Worm (Caenorhabditis elegans) whole organism, early embryonic: ENCODE data around the gene C49H3.12.
A peak's percentile ranks its signal among the peaks of the same experiment; 100 is the strongest.

Source experiments
- B0310.2 ChIP-seq: sonication (generic microtip); optimal IDR thresholded peaks from 2 replicates; lab custom pipeline; 2016; ENCODE audit warnings: mild to moderate bottlenecking, missing genetic modification characterization, missing compliant biosample characterization
- F13C5.2 ChIP-seq: sonication (generic microtip); optimal IDR thresholded peaks from 2 replicates; lab custom pipeline; 2017; ENCODE audit warnings: mild to moderate bottlenecking, missing genetic modification characterization, inconsistent platforms, missing compliant biosample characterization
- aly-1 ChIP-seq: sonication (generic microtip); optimal IDR thresholded peaks from 2 replicates; lab custom pipeline; 2016; ENCODE audit warnings: missing genetic modification characterization, missing compliant biosample characterization
- ama-1 ChIP-seq: fragments of 150-350 bp; optimal IDR thresholded peaks from 2 replicates; lab custom pipeline; 2014
- ceh-13 ChIP-seq: fragments of 200-800 bp; sonication (Bioruptor generic); optimal IDR thresholded peaks from 2 replicates; lab custom pipeline; 2018; ENCODE audit warnings: mild to moderate bottlenecking, missing genetic modification characterization, missing compliant biosample characterization
- ceh-36 ChIP-seq: sonication (generic microtip); optimal IDR thresholded peaks from 2 replicates; lab custom pipeline; 2016; ENCODE audit warnings: missing genetic modification characterization, inconsistent platforms, missing compliant biosample characterization
- ets-7 ChIP-seq: sonication (generic microtip); optimal IDR thresholded peaks from 2 replicates; lab custom pipeline; 2016; ENCODE audit warnings: missing genotype, missing genetic modification characterization, missing compliant biosample characterization
- flt-1 ChIP-seq: fragments of 200-800 bp; sonication (Bioruptor generic); IDR thresholded peaks from 2 replicates; pipeline ENCODE4 v1.3.6; 2022; ENCODE audit warnings: missing genetic modification characterization, missing compliant biosample characterization
- hmbx-1 ChIP-seq: sonication (generic microtip); optimal IDR thresholded peaks from 2 replicates; lab custom pipeline; 2016; ENCODE audit warnings: mild to moderate bottlenecking, missing genetic modification characterization, missing compliant biosample characterization
- hmg-4 ChIP-seq: fragments of 200-800 bp; sonication (Bioruptor generic); optimal IDR thresholded peaks from 2 replicates; lab custom pipeline; 2018; ENCODE audit warnings: mild to moderate bottlenecking, missing genetic modification characterization, missing compliant biosample characterization
- hnd-1 ChIP-seq: sonication (generic microtip); optimal IDR thresholded peaks from 2 replicates; lab custom pipeline; 2016; ENCODE audit warnings: missing genetic modification characterization, missing compliant biosample characterization
- pes-1 ChIP-seq: fragments of 200-800 bp; sonication (Bioruptor generic); IDR thresholded peaks from 2 replicates; pipeline ENCODE4 v1.3.6; 2022; ENCODE audit warnings: missing genetic modification reagents, missing genetic modification characterization, missing compliant biosample characterization
- scrt-1 ChIP-seq: fragments of 200-800 bp; sonication (Bioruptor generic); IDR thresholded peaks from 2 replicates; pipeline ENCODE4 v1.3.6; 2022; ENCODE audit warnings: missing genetic modification characterization, missing compliant biosample characterization
- sea-1 ChIP-seq: fragments of 200-800 bp; sonication (Bioruptor generic); conservative IDR thresholded peaks from 2 replicates; pipeline ENCODE4 v1.3.6; 2022; ENCODE audit warnings: missing genetic modification characterization, missing compliant biosample characterization
- tbx-11 ChIP-seq: fragments of 200-800 bp; sonication (Bioruptor generic); IDR thresholded peaks from 2 replicates; pipeline ENCODE4 v1.3.6; 2022; ENCODE audit warnings: missing genetic modification characterization, missing compliant biosample characterization
- tbx-37 ChIP-seq: fragments of 200-800 bp; sonication (Bioruptor generic); conservative IDR thresholded peaks from 2 replicates; pipeline ENCODE4 v1.3.6; 2022; ENCODE audit warnings: missing genetic modification reagents, missing genetic modification characterization, missing compliant biosample characterization
- tra-4 ChIP-seq: sonication (generic microtip); optimal IDR thresholded peaks from 2 replicates; lab custom pipeline; 2017; ENCODE audit warnings: missing genetic modification characterization, missing compliant biosample characterization

Gene C49H3.12

ce11 chrIV:7917881-7918280 lies 9.2 kb downstream of the C49H3.12 start:
- TF ChIP-seq F13C5.2 (tag; lab: Kevin White, UChicago) (no peak), ets-7 (no peak), flt-1 (no peak), B0310.2 (tag; lab: Kevin White, UChicago) (no peak), pes-1 (GFP tag; lab: Robert Waterston, UW) (no peak), hnd-1 (tag; lab: Kevin White, UChicago) (no peak), tbx-37 (GFP tag; lab: Robert Waterston, UW) (no peak), ama-1 (lab: Kevin White, UChicago) (no peak), scrt-1 (GFP tag; lab: Robert Waterston, UW) (no peak)

- TF ChIP-seq hmg-4: no peak
- TF ChIP-seq tra-4 (tag; lab: Kevin White, UChicago): no peak
- TF ChIP-seq ama-1 (lab: Kevin White, UChicago): no peak
- TF ChIP-seq sea-1 (GFP tag; lab: Robert Waterston, UW): no peak
- TF ChIP-seq ceh-13: no peak
- no peak for TF ChIP-seq scrt-1 (GFP tag; lab: Robert Waterston, UW)
- TF ChIP-seq hnd-1 (tag; lab: Kevin White, UChicago): no peak
- no peak for TF ChIP-seq flt-1
- no peak for TF ChIP-seq aly-1 (tag; lab: Kevin White, UChicago)
- TF ChIP-seq ceh-36 (tag; lab: Kevin White, UChicago): no peak
- TF ChIP-seq F13C5.2 (tag; lab: Kevin White, UChicago): no peak
- TF ChIP-seq tbx-11 (GFP tag; lab: Robert Waterston, UW): no peak
- TF ChIP-seq hmbx-1 (tag; lab: Kevin White, UChicago): no peak
These were observed 10.2 kb downstream of the C49H3.12 start for ce11 chrIV:7916907-7917306.

ce11 chrIV:7914991-7915390 lies 12.1 kb downstream of the C49H3.12 start, which contains the start of gene C49H3.4:
TSS of gene C49H3.4 (plus strand) at chrIV:7915291.
- TF ChIP-seq hmg-4 (no peak), scrt-1 (GFP tag; lab: Robert Waterston, UW) (no peak), B0310.2 (tag; lab: Kevin White, UChicago) (no peak), ama-1 (lab: Kevin White, UChicago) (no peak), tra-4 (tag; lab: Kevin White, UChicago) (no peak), aly-1 (tag; lab: Kevin White, UChicago) (no peak), F13C5.2 (tag; lab: Kevin White, UChicago) (no peak), sea-1 (GFP tag; lab: Robert Waterston, UW) (no peak), hnd-1 (tag; lab: Kevin White, UChicago) (no peak), ceh-13 (no peak), flt-1 (no peak), tbx-37 (GFP tag; lab: Robert Waterston, UW) (no peak), ceh-36 (tag; lab: Kevin White, UChicago) (no peak), pes-1 (GFP tag; lab: Robert Waterston, UW) (no peak), ets-7 (no peak), hmbx-1 (tag; lab: Kevin White, UChicago) (no peak), tbx-11 (GFP tag; lab: Robert Waterston, UW) (no peak)

DNA sequence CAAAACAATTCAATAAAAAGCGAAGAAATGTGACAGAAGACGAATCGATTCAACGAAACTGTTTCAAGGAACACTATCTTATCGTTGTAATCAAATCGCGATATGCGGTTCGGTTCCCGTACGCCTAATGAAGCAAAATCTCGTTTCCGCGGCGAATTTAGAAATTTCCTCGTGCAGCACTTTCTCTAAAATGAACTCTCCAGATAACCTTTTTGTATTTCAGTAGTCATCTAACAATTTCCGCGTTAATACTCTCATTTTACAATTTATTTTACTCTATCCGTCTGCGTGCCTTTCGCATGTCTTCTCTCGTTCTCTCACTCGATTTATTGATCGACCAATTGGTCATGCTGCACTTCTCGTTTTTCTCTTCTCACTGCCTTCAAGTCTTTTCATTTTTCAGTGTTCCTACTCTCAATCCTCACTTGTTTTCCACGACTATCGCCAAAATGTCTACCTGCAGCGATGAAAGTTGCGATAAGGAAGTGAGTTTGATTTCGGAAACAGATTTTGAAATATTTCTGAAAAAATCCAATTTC lies 16.9 kb downstream of the C49H3.12 start, which contains the start of the genes npp-27 and ntl-4:
TSS of gene npp-27 (minus strand) at position 51 of the 539 bp plus-strand sequence.
TSS of gene ntl-4 (plus strand) at position 379 of the 539 bp plus-strand sequence.
- TF ChIP-seq scrt-1 (GFP tag; lab: Robert Waterston, UW): no peak
- no peak for TF ChIP-seq hmbx-1 (tag; lab: Kevin White, UChicago)

- TF ChIP-seq hmg-4: peak; percentile 31
- TF ChIP-seq F13C5.2 (tag; lab: Kevin White, UChicago): no peak
- TF ChIP-seq tbx-37 (GFP tag; lab: Robert Waterston, UW): no peak
These were observed 17.5 kb downstream of the C49H3.12 start for ce11 chrIV:7909455-7910141.

ce11 chrIV:7906643-7907042 lies 20.5 kb downstream of the C49H3.12 start:
- TF ChIP-seq ets-7 (no peak), B0310.2 (tag; lab: Kevin White, UChicago) (no peak), hmg-4 (no peak), scrt-1 (GFP tag; lab: Robert Waterston, UW) (no peak), tbx-11 (GFP tag; lab: Robert Waterston, UW) (no peak), ama-1 (lab: Kevin White, UChicago) (no peak), tra-4 (tag; lab: Kevin White, UChicago) (no peak), aly-1 (tag; lab: Kevin White, UChicago) (no peak), hnd-1 (tag; lab: Kevin White, UChicago) (no peak), ceh-13 (no peak), sea-1 (GFP tag; lab: Robert Waterston, UW) (no peak), hmbx-1 (tag; lab: Kevin White, UChicago) (no peak), ceh-36 (tag; lab: Kevin White, UChicago) (no peak), F13C5.2 (tag; lab: Kevin White, UChicago) (no peak), tbx-37 (GFP tag; lab: Robert Waterston, UW) (no peak), flt-1 (no peak)

DNA sequence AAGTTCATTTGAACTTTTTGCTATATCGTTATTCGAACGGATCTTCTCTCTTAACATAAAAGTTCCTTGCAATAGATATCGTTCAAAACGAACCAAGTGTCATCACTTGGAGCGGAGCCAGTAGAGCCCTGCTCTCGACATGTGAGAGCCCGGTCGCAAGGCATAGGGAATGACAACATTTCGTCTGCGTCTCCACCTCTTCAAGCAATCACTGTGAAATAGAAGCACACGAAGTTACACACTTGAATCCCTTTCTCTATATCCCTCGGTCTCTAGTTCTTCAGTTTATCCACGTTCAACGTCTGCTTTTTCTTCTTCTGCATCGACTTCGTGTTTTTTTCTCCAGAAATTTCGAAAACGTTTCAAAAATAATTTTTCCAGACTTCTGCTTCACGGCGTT lies 23.8 kb downstream of the C49H3.12 start, which contains the start of gene C49H3.6:
TSS of gene C49H3.6 (plus strand) at position 380 of the 400 bp plus-strand sequence.
- no peak for TF ChIP-seq aly-1 (tag; lab: Kevin White, UChicago)
- no peak for TF ChIP-seq F13C5.2 (tag; lab: Kevin White, UChicago)
- no peak for TF ChIP-seq tbx-11 (GFP tag; lab: Robert Waterston, UW)
- TF ChIP-seq pes-1 (GFP tag; lab: Robert Waterston, UW): no peak
- no peak for TF ChIP-seq tra-4 (tag; lab: Kevin White, UChicago)
- no peak for TF ChIP-seq ceh-13
- TF ChIP-seq scrt-1 (GFP tag; lab: Robert Waterston, UW): no peak
- TF ChIP-seq hnd-1 (tag; lab: Kevin White, UChicago): no peak
- no peak for TF ChIP-seq ceh-36 (tag; lab: Kevin White, UChicago)
- no peak for TF ChIP-seq hmg-4
- no peak for TF ChIP-seq sea-1 (GFP tag; lab: Robert Waterston, UW)
- no peak for TF ChIP-seq tbx-37 (GFP tag; lab: Robert Waterston, UW)
- no peak for TF ChIP-seq hmbx-1 (tag; lab: Kevin White, UChicago)
- no peak for TF ChIP-seq B0310.2 (tag; lab: Kevin White, UChicago)
- TF ChIP-seq flt-1: no peak
- TF ChIP-seq ama-1 (lab: Kevin White, UChicago): no peak
